Worm (Caenorhabditis elegans) whole organism, L4 larva: ENCODE measurements around the gene F46F3.3.

Experiments used
- dmd-8 ChIP-seq: fragments of 200-800 bp; sonication (Bioruptor generic); IDR thresholded peaks from 2 replicates; pipeline ENCODE4 v1.3.6; 2022; ENCODE audit warnings: missing genetic modification characterization, missing compliant biosample characterization
- fkh-10 ChIP-seq: fragments of 150-350 bp; optimal IDR thresholded peaks from 2 replicates; lab custom pipeline; 2014; ENCODE audit warnings: missing biosample characterization, missing genetic modification reagents, missing genetic modification characterization
- lim-7 ChIP-seq: fragments of 200-800 bp; sonication (Bioruptor generic); IDR thresholded peaks from 2 replicates; pipeline ENCODE4 v1.3.6; 2022; ENCODE audit warnings: missing genetic modification characterization, missing compliant biosample characterization
- skn-1 ChIP-seq: fragments of 150-350 bp; optimal IDR thresholded peaks from 2 replicates; lab custom pipeline; 2014; ENCODE audit warnings: missing biosample characterization, missing genetic modification characterization

- no peak for TF ChIP-seq fkh-10 (GFP tag; lab: Kevin White, UChicago)
- TF ChIP-seq lim-7 (GFP tag; lab: Robert Waterston, UW): no peak
- no peak for TF ChIP-seq skn-1 (tag; lab: Kevin White, UChicago)
- TF ChIP-seq dmd-8 (GFP tag; lab: Robert Waterston, UW): no peak
Observed at ce11 chrV:11637191-11637590, 30.1 kb upstream of the F46F3.3 start, which contains the start of gene sipa-1.
